Fruit fly (Drosophila melanogaster) whole organism, embryonic: ENCODE results near the gene mat.

Experiments
- BEAF-32 ChIP-seq: fragments of 200-800 bp; sonication (Bioruptor generic); optimal IDR thresholded peaks from 3 replicates; lab custom pipeline; 2017; ENCODE audit warnings: missing biosample characterization, missing genetic modification characterization, mild to moderate bottlenecking, moderate library complexity, missing genetic modification reagents
- CG10321 ChIP-seq: fragments of 200-800 bp; sonication (Bioruptor generic); IDR thresholded peaks from 2 replicates; pipeline ENCODE4 v1.3.6; 2022; ENCODE audit warnings: missing biosample characterization, missing genetic modification characterization
- CG10654 ChIP-seq: fragments of 200-800 bp; sonication (Bioruptor generic); optimal IDR thresholded peaks from 2 replicates; lab custom pipeline; 2016; ENCODE audit warnings: missing biosample characterization, missing genetic modification characterization
- CG11723 ChIP-seq: fragments of 200-800 bp; sonication (Bioruptor generic); optimal IDR thresholded peaks from 2 replicates; lab custom pipeline; 2017; ENCODE audit warnings: missing biosample characterization, mild to moderate bottlenecking, missing genetic modification characterization
- CG12071 ChIP-seq: fragments of 200-800 bp; sonication (Bioruptor generic); optimal IDR thresholded peaks from 3 replicates; lab custom pipeline; 2018; ENCODE audit warnings: missing biosample characterization, mild to moderate bottlenecking, missing genetic modification characterization
- CG13296 ChIP-seq: fragments of 200-800 bp; sonication (Bioruptor generic); optimal IDR thresholded peaks from 3 replicates; lab custom pipeline; 2018; ENCODE audit warnings: missing biosample characterization, mild to moderate bottlenecking, missing genetic modification characterization
- CG13624 ChIP-seq: fragments of 200-800 bp; sonication (Bioruptor generic); optimal IDR thresholded peaks from 2 replicates; lab custom pipeline; 2016; ENCODE audit warnings: missing biosample characterization, missing genetic modification characterization
- CG13894 ChIP-seq: fragments of 200-800 bp; sonication (Bioruptor generic); optimal IDR thresholded peaks from 3 replicates; lab custom pipeline; 2018; ENCODE audit warnings: missing biosample characterization, mild to moderate bottlenecking, missing genetic modification characterization, moderate library complexity
- CG14860 ChIP-seq: fragments of 200-800 bp; sonication (Bioruptor generic); IDR thresholded peaks from 3 replicates; pipeline ENCODE4 v1.3.6; 2022; ENCODE audit warnings: missing biosample characterization, missing genetic modification characterization; ENCODE audit not compliant: partially characterized antibody
- CG15601 ChIP-seq: fragments of 200-800 bp; sonication (Bioruptor generic); optimal IDR thresholded peaks from 3 replicates; lab custom pipeline; 2019; ENCODE audit warnings: missing biosample characterization, mild to moderate bottlenecking, missing genetic modification characterization, moderate library complexity
- CG15696 ChIP-seq: fragments of 200-800 bp; sonication (Bioruptor generic); optimal IDR thresholded peaks from 2 replicates; lab custom pipeline; 2019; ENCODE audit warnings: missing biosample characterization, mild to moderate bottlenecking, missing genetic modification characterization, moderate library complexity
- CG1602 ChIP-seq: fragments of 200-800 bp; sonication (Bioruptor generic); optimal IDR thresholded peaks from 3 replicates; lab custom pipeline; 2016; ENCODE audit warnings: missing biosample characterization, missing genetic modification characterization
- CG17186 ChIP-seq: fragments of 200-800 bp; sonication (Bioruptor generic); optimal IDR thresholded peaks from 3 replicates; lab custom pipeline; 2017; ENCODE audit warnings: missing biosample characterization, missing genetic modification reagents, missing genetic modification characterization
- CG17361 ChIP-seq: fragments of 200-800 bp; sonication (Bioruptor generic); IDR thresholded peaks from 3 replicates; pipeline ENCODE4 v1.3.6; 2022; ENCODE audit warnings: missing biosample characterization, missing genetic modification characterization
- CG18262 ChIP-seq: fragments of 200-800 bp; optimal IDR thresholded peaks from 3 replicates; lab custom pipeline; 2019; ENCODE audit warnings: missing biosample characterization, mild to moderate bottlenecking, missing genetic modification characterization, moderate library complexity
- CG2875 ChIP-seq: fragments of 200-800 bp; sonication (Bioruptor generic); optimal IDR thresholded peaks from 2 replicates; lab custom pipeline; 2017; ENCODE audit warnings: missing biosample characterization, mild to moderate bottlenecking, missing genetic modification characterization, missing genetic modification reagents
- CG2889 ChIP-seq: fragments of 200-800 bp; sonication (Bioruptor generic); IDR thresholded peaks from 3 replicates; pipeline ENCODE4 v1.3.6; 2022; ENCODE audit warnings: missing biosample characterization, missing genetic modification characterization
- CG31224 ChIP-seq: fragments of 200-800 bp; sonication (Bioruptor generic); IDR thresholded peaks from 2 replicates; pipeline ENCODE4 v1.3.6; 2022; ENCODE audit warnings: missing biosample characterization, missing genetic modification characterization
- CG33213 ChIP-seq: fragments of 200-800 bp; sonication (Bioruptor generic); optimal IDR thresholded peaks from 3 replicates; lab custom pipeline; 2016; ENCODE audit warnings: missing biosample characterization, missing genetic modification characterization
- CG4854 ChIP-seq: fragments of 200-800 bp; sonication (Bioruptor generic); optimal IDR thresholded peaks from 2 replicates; lab custom pipeline; 2016; ENCODE audit warnings: missing biosample characterization, missing genetic modification characterization, inconsistent platforms
- CG6683 ChIP-seq: fragments of 200-800 bp; sonication (Bioruptor generic); optimal IDR thresholded peaks from 2 replicates; lab custom pipeline; 2017; ENCODE audit warnings: missing biosample characterization, mild to moderate bottlenecking, missing genetic modification characterization, missing genetic modification reagents
- CG9609 ChIP-seq: fragments of 200-800 bp; sonication (Bioruptor generic); optimal IDR thresholded peaks from 3 replicates; lab custom pipeline; 2016; ENCODE audit warnings: missing biosample characterization, missing genetic modification characterization
- CrebB ChIP-seq: fragments of 200-800 bp; sonication (Bioruptor generic); optimal IDR thresholded peaks from 3 replicates; lab custom pipeline; 2018; ENCODE audit warnings: missing biosample characterization, mild to moderate bottlenecking, missing genetic modification characterization
- D19B ChIP-seq: fragments of 200-800 bp; sonication (Bioruptor generic); optimal IDR thresholded peaks from 2 replicates; lab custom pipeline; 2017; ENCODE audit warnings: missing biosample characterization, mild to moderate bottlenecking, missing genetic modification characterization
- Elba2 ChIP-seq: fragments of 200-800 bp; sonication (Bioruptor generic); optimal IDR thresholded peaks from 3 replicates; lab custom pipeline; 2016; ENCODE audit warnings: missing biosample characterization, missing genetic modification characterization
- HLH3B ChIP-seq: fragments of 200-800 bp; sonication (Bioruptor generic); IDR thresholded peaks from 2 replicates; pipeline ENCODE4 v1.3.6; 2022; ENCODE audit warnings: missing biosample characterization, missing genetic modification characterization
- Hr3 ChIP-seq: fragments of 200-800 bp; sonication (Bioruptor generic); optimal IDR thresholded peaks from 3 replicates; lab custom pipeline; 2016; ENCODE audit warnings: missing biosample characterization, missing genetic modification characterization
- Jarid2 ChIP-seq: fragments of 200-800 bp; sonication (Bioruptor generic); optimal IDR thresholded peaks from 3 replicates; lab custom pipeline; 2017; ENCODE audit warnings: mild to moderate bottlenecking, missing biosample characterization, missing genetic modification reagents, missing genetic modification characterization
- Nf-YB ChIP-seq: fragments of 200-800 bp; sonication (Bioruptor generic); optimal IDR thresholded peaks from 3 replicates; lab custom pipeline; 2019; ENCODE audit warnings: missing biosample characterization, mild to moderate bottlenecking, missing genetic modification characterization, moderate library complexity
- NfI ChIP-seq: fragments of 200-800 bp; sonication (Bioruptor generic); optimal IDR thresholded peaks from 3 replicates; lab custom pipeline; 2018; ENCODE audit warnings: missing biosample characterization, mild to moderate bottlenecking, missing genetic modification characterization, moderate library complexity
- Oaz ChIP-seq: fragments of 200-800 bp; sonication (Bioruptor generic); IDR thresholded peaks from 2 replicates; pipeline ENCODE4 v1.3.6; 2022; ENCODE audit warnings: missing biosample characterization, missing genetic modification characterization
- Sox100B ChIP-seq: fragments of 200-800 bp; sonication (Bioruptor generic); optimal IDR thresholded peaks from 3 replicates; lab custom pipeline; 2018; ENCODE audit warnings: missing biosample characterization, mild to moderate bottlenecking, missing genetic modification characterization
- Sry-β ChIP-seq: fragments of 200-800 bp; sonication (Bioruptor generic); optimal IDR thresholded peaks from 2 replicates; lab custom pipeline; 2018; ENCODE audit warnings: missing biosample characterization, mild to moderate bottlenecking, missing genetic modification characterization, moderate library complexity
- TFAM ChIP-seq: fragments of 200-800 bp; sonication (Bioruptor generic); optimal IDR thresholded peaks from 2 replicates; lab custom pipeline; 2017; ENCODE audit warnings: missing biosample characterization, missing genetic modification characterization, inconsistent platforms
- ase ChIP-seq: fragments of 200-800 bp; sonication (Bioruptor generic); IDR thresholded peaks from 3 replicates; pipeline ENCODE4 v1.3.6; 2022; ENCODE audit warnings: missing biosample characterization, missing genetic modification characterization
- bowl ChIP-seq: fragments of 200-800 bp; sonication (Bioruptor generic); IDR thresholded peaks from 2 replicates; pipeline ENCODE4 v1.3.6; 2022; ENCODE audit warnings: missing biosample characterization, missing genetic modification characterization
- br ChIP-seq: fragments of >200 bp; optimal IDR thresholded peaks from 2 replicates; lab custom pipeline; 2017
- caup ChIP-seq: fragments of 200-800 bp; sonication (Bioruptor generic); optimal IDR thresholded peaks from 3 replicates; lab custom pipeline; 2017; ENCODE audit warnings: missing biosample characterization, mild to moderate bottlenecking, missing genetic modification characterization, moderate library complexity; ENCODE audit not compliant: severe bottlenecking
- dmrt11E ChIP-seq: fragments of 200-800 bp; sonication (Bioruptor generic); optimal IDR thresholded peaks from 3 replicates; lab custom pipeline; 2018; ENCODE audit warnings: missing biosample characterization, mild to moderate bottlenecking, missing genetic modification characterization, moderate library complexity
- ftz-f1 ChIP-seq: fragments of 200-800 bp; sonication (Bioruptor generic); optimal IDR thresholded peaks from 2 replicates; lab custom pipeline; 2016; ENCODE audit warnings: missing biosample characterization, missing genetic modification characterization
- gem ChIP-seq: fragments of 200-800 bp; sonication (Bioruptor generic); optimal IDR thresholded peaks from 2 replicates; lab custom pipeline; 2019; ENCODE audit warnings: missing biosample characterization, mild to moderate bottlenecking, missing genetic modification characterization, moderate library complexity
- insv ChIP-seq, 2 experiments: fragments of 200-800 bp; sonication (Bioruptor generic); optimal IDR thresholded peaks; 3 replicates each; lab custom pipeline; 2016 to 2018; ENCODE audit warnings: missing biosample characterization in 2 of 2, missing genetic modification characterization in 2 of 2
- kah ChIP-seq: fragments of 200-800 bp; sonication (Bioruptor generic); optimal IDR thresholded peaks from 2 replicates; lab custom pipeline; 2018; ENCODE audit warnings: missing biosample characterization, mild to moderate bottlenecking, missing genetic modification characterization
- ken ChIP-seq: fragments of 200-800 bp; sonication (Bioruptor generic); IDR thresholded peaks from 3 replicates; pipeline ENCODE4 v1.3.6; 2022; ENCODE audit warnings: missing biosample characterization, missing genetic modification characterization
- pita ChIP-seq: fragments of 200-800 bp; sonication (Bioruptor generic); optimal IDR thresholded peaks from 2 replicates; lab custom pipeline; 2017; ENCODE audit warnings: missing biosample characterization, mild to moderate bottlenecking, missing genetic modification characterization
- pros ChIP-seq: fragments of 200-800 bp; sonication (Bioruptor generic); optimal IDR thresholded peaks from 3 replicates; lab custom pipeline; 2019; ENCODE audit warnings: missing biosample characterization, mild to moderate bottlenecking, missing genetic modification characterization, moderate library complexity
- pum ChIP-seq: fragments of 200-800 bp; sonication (Bioruptor generic); optimal IDR thresholded peaks from 2 replicates; lab custom pipeline; 2016; ENCODE audit warnings: missing biosample characterization, missing genetic modification characterization
- sens-2 ChIP-seq: fragments of 200-800 bp; sonication (Bioruptor generic); IDR thresholded peaks from 2 replicates; pipeline ENCODE4 v1.3.6; 2022; ENCODE audit warnings: missing biosample characterization, missing genetic modification characterization
- usp ChIP-seq: fragments of >200 bp; optimal IDR thresholded peaks from 2 replicates; lab custom pipeline; 2017; ENCODE audit warnings: missing biosample characterization, missing genetic modification characterization
- wdn ChIP-seq: fragments of 200-800 bp; sonication (Bioruptor generic); IDR thresholded peaks from 2 replicates; pipeline ENCODE4 v1.3.6; 2022; ENCODE audit warnings: missing biosample characterization, missing genetic modification characterization
- yki ChIP-seq: fragments of >200 bp; optimal IDR thresholded peaks from 3 replicates; lab custom pipeline; 2018
- zf30C ChIP-seq: fragments of 200-800 bp; sonication (Bioruptor generic); optimal IDR thresholded peaks from 3 replicates; lab custom pipeline; 2018; ENCODE audit warnings: missing biosample characterization, mild to moderate bottlenecking, missing genetic modification characterization

mat gene

dm6 chr3L:917225-917624, 14.5 kb downstream of the mat start (continued):
- TF ChIP-seq CG13894 (tag; lab: Kevin White, UChicago) (peak; percentile 17), CG33213 (GFP tag; lab: Kevin White, UChicago) (no peak), CG15696 (tag; lab: Kevin White, UChicago) (no peak), CG2889 (GFP tag; lab: Robert Waterston, UW) (no peak), CG10321 (GFP tag; lab: Robert Waterston, UW) (no peak), caup (peak; percentile 53), D19B (no peak), CG15601 (no peak), pita (no peak), CG13296 (peak; percentile 60), br (lab: Kevin White, UChicago) (no peak), Sox100B (GFP tag; lab: Kevin White, UChicago) (no peak), CrebB (tag; lab: Kevin White, UChicago) (no peak), CG13624 (GFP tag; lab: Kevin White, UChicago) (no peak), sens-2 (GFP tag; lab: Robert Waterston, UW) (no peak), CG17186 (GFP tag; lab: Kevin White, UChicago) (no peak), gem (tag; lab: Kevin White, UChicago) (peak; percentile 46), bowl (GFP tag; lab: Robert Waterston, UW) (no peak), Sry-β (no peak), CG18262 (tag; lab: Kevin White, UChicago) (peak; percentile 38), CG10654 (GFP tag; lab: Kevin White, UChicago) (no peak), usp (GFP tag; lab: Kevin White, UChicago) (no peak), yki (no peak), dmrt11E (tag; lab: Kevin White, UChicago) (no peak), ase (GFP tag; lab: Robert Waterston, UW) (no peak), Hr3 (GFP tag; lab: Kevin White, UChicago) (no peak), CG31224 (GFP tag; lab: Robert Waterston, UW) (no peak), wdn (GFP tag; lab: Robert Waterston, UW) (no peak), NfI (GFP tag; lab: Kevin White, UChicago) (peak; percentile 2), ftz-f1 (GFP tag; lab: Kevin White, UChicago) (no peak), CG1602 (no peak), insv (GFP tag; optimal IDR thresholded peaks at IDR 0.05; lab: Kevin White, UChicago) (no peak), TFAM (GFP tag; lab: Kevin White, UChicago) (no peak), CG11723 (GFP tag; lab: Kevin White, UChicago) (no peak), CG17361 (GFP tag; lab: Robert Waterston, UW) (no peak), Oaz (GFP tag; lab: Robert Waterston, UW) (no peak), CG4854 (no peak), pum (GFP tag; lab: Kevin White, UChicago) (no peak), CG14860 (GFP tag; lab: Robert Waterston, UW) (no peak), kah (no peak), Elba2 (GFP tag; lab: Kevin White, UChicago) (no peak), CG6683 (GFP tag; lab: Kevin White, UChicago) (no peak), Nf-YB (GFP tag; lab: Kevin White, UChicago) (no peak), BEAF-32 (GFP tag; lab: Kevin White, UChicago) (no peak), ken (GFP tag; lab: Robert Waterston, UW) (no peak), HLH3B (GFP tag; lab: Robert Waterston, UW) (no peak), zf30C (GFP tag; lab: Kevin White, UChicago) (no peak), Jarid2 (GFP tag; lab: Kevin White, UChicago) (no peak), CG9609 (GFP tag; lab: Kevin White, UChicago) (no peak), CG2875 (GFP tag; lab: Kevin White, UChicago) (no peak), pros (GFP tag; lab: Kevin White, UChicago) (no peak), CG12071 (no peak)
